Fruit fly (Drosophila melanogaster): ENCODE measurements around the gene PGAP1.

DNA sequence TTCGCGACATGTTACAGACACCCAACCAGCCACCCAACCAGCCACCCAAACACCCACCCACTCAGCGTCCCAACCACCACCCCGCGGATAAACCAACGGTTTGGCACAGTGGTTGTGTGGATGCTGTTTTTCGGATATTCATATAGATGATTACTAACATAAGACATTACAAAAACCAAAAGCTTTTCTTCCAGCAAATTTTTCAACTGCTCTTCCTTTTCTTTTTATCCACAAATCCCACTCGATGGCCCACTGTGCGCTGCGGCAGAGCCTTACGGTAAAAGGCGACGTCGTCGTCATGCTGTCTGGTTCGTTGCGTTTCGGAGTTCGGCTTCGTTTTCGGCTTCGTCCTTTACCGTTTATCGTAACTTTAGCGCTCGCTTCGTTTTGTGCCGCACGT lies 50.7 kb downstream of the PGAP1 start:
- TF ChIP-seq psq (optimal IDR thresholded peaks at IDR 0.05) (no peak), EcR (GFP tag; optimal IDR thresholded peaks at IDR 0.05) (no peak), CG8478 (optimal IDR thresholded peaks at IDR 0.05) (no peak), Dll (optimal IDR thresholded peaks at IDR 0.05) (no peak)

Data from whole organism.